Fruit fly (Drosophila melanogaster) whole organism, pupa: Measurements from ENCODE around the gene CG43673.

Experiments used
- CG13204 ChIP-seq: fragments of 200-800 bp; sonication (Bioruptor generic); optimal IDR thresholded peaks from 2 replicates; lab custom pipeline; 2018; ENCODE audit warnings: missing biosample characterization, mild to moderate bottlenecking, missing genetic modification characterization, moderate library complexity
- CG32121 ChIP-seq: fragments of 200-800 bp; sonication (Bioruptor generic); IDR thresholded peaks from 2 replicates; pipeline ENCODE4 v1.3.6; 2022; ENCODE audit warnings: missing biosample characterization, missing genetic modification characterization
- CG4496 ChIP-seq: fragments of 200-800 bp; sonication (Bioruptor generic); IDR thresholded peaks from 3 replicates; pipeline ENCODE4 v1.3.6; 2022; ENCODE audit warnings: missing biosample characterization, missing genetic modification characterization
- CG8159 ChIP-seq: fragments of 200-800 bp; sonication (Bioruptor generic); optimal IDR thresholded peaks from 3 replicates; lab custom pipeline; 2018; ENCODE audit warnings: missing biosample characterization, mild to moderate bottlenecking, missing genetic modification characterization, moderate library complexity
- CG8301 ChIP-seq: fragments of 200-800 bp; sonication (Bioruptor generic); optimal IDR thresholded peaks from 2 replicates; lab custom pipeline; 2018; ENCODE audit warnings: missing biosample characterization, mild to moderate bottlenecking, missing genetic modification characterization
- CG9948 ChIP-seq: fragments of 200-800 bp; sonication (Bioruptor generic); optimal IDR thresholded peaks from 2 replicates; lab custom pipeline; 2018; ENCODE audit warnings: missing biosample characterization, mild to moderate bottlenecking, missing genetic modification characterization, moderate library complexity
- EcR ChIP-seq: fragments of 200-800 bp; sonication (Bioruptor generic); optimal IDR thresholded peaks from 3 replicates; lab custom pipeline; 2019; ENCODE audit warnings: missing biosample characterization, missing genetic modification characterization, mild to moderate bottlenecking, moderate library complexity, missing genetic modification reagents
- Ets98B ChIP-seq: fragments of 200-800 bp; sonication (Bioruptor generic); IDR thresholded peaks from 2 replicates; pipeline ENCODE4 v1.3.6; 2022; ENCODE audit warnings: missing biosample characterization, missing genetic modification characterization
- Pif1B ChIP-seq: fragments of 200-800 bp; sonication (Bioruptor generic); optimal IDR thresholded peaks from 3 replicates; lab custom pipeline; 2016; ENCODE audit warnings: missing biosample characterization, missing genetic modification characterization
- Snoo ChIP-seq: fragments of 200-800 bp; sonication (Bioruptor generic); optimal IDR thresholded peaks from 3 replicates; lab custom pipeline; 2017; ENCODE audit warnings: missing biosample characterization, mild to moderate bottlenecking, missing genetic modification characterization, inconsistent platforms
- fd96Ca ChIP-seq: fragments of 200-800 bp; sonication (Bioruptor generic); IDR thresholded peaks from 3 replicates; pipeline ENCODE4 v1.3.6; 2022; ENCODE audit warnings: missing biosample characterization, missing genetic modification characterization
- gl ChIP-seq: fragments of 200-800 bp; sonication (Bioruptor generic); optimal IDR thresholded peaks from 2 replicates; lab custom pipeline; 2018; ENCODE audit warnings: missing biosample characterization, mild to moderate bottlenecking, missing genetic modification characterization

DNA sequence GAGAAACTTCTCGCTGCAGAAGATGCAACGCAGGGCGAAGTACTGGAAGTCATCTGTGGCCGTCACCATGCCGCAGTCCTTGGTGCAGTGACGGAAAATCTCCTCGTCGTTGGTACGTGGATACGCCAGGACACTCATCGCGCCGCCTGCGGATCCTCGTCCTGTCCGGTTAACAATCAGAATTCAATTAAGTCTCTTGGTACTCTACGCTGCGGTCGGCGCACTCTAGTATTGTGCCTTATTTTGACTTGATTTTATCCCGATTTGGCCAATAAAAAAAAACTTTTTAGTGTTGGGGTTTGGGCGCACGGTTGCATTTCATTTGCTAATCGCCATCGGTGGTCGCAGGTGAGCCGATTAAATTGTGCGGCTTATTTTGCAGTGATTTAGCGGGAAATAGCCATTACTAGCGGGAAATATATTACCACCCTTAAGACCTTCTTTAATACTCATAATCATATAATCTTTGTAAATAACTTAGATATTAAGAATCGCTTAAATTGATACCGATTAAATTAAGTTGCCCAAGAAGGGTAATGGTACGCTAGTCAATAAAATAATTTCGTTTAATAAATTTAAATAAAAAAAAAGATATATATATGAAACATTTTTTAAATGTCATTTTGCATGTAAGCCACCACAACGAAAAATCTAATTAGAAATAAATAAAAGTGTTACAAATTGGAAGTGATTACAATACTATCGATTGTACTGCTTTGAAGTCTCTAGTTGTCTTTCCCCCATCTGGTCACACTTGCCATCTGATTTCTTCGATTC lies 32.9 kb upstream of the CG43673 start, which contains the start of the genes CG8944 and CCT6:
- TF ChIP-seq Pif1B (GFP tag; lab: Kevin White, UChicago) (no peak), Ets98B (no peak), EcR (GFP tag; lab: Kevin White, UChicago) (no peak), gl (tag; lab: Kevin White, UChicago) (no peak), Snoo (tag; lab: Kevin White, UChicago) (no peak), CG8301 (no peak), CG32121 (GFP tag; lab: Robert Waterston, UW) (no peak), fd96Ca (GFP tag; lab: Robert Waterston, UW) (no peak), CG8159 (tag; lab: Kevin White, UChicago) (no peak), CG9948 (tag; lab: Kevin White, UChicago) (no peak), CG13204 (GFP tag; lab: Kevin White, UChicago) (no peak), CG4496 (no peak)
